In the genomic region with DNA sequence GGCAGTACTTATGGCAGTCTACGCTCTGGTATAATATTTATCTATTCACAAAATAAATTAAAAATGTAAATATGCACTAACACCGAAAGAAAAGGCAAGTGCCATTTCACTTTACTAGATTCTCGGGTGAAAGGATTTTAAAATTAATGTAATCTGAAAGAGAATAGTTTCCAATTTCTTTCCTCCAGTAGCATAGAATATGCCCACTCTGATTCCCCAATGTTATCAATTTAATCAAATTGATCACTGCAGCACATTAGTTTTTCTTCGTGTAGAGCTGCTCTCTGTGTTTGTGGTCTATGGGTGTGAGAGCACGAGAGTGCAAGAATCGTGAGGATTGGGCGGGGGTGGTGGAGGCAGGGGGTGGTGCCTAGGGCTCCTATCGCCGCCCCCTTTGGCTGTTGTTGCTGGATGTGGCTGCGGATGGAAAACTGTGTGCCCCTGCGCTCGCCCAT, we compare ENCODE assay signal across 5 fruit fly cellular contexts.
TF ChIP-seq lines count a peak whose summit lies in the region.

No protein-coding gene starts in this region.

TF ChIP-seq in whole organism, adult, 20 proteins besides CTCF, POLR2A, EP300 and RAD21 (continued from another document):
- TF ChIP-seq Crg-1 (GFP tag; optimal IDR thresholded peaks at IDR 0.05; lab: Kevin White, UChicago) (peak; percentile 91), kay (GFP tag; lab: Kevin White, UChicago; ENCODE audit: borderline replicate concordance) (peak; percentile 97), CG7045 (GFP tag; optimal IDR thresholded peaks at IDR 0.05; lab: Kevin White, UChicago) (peak; percentile 96)

TF ChIP-seq in whole organism, embryonic, 481 proteins besides CTCF, POLR2A, EP300 and RAD21 (continued from another document and continues in another):
- TF ChIP-seq Chrac-16 (GFP tag; optimal IDR thresholded peaks at IDR 0.05; lab: Kevin White, UChicago) (peak; percentile 78), CG6813 (GFP tag; optimal IDR thresholded peaks at IDR 0.05; lab: Kevin White, UChicago) (peak; percentile 67), vfl (GFP tag; optimal IDR thresholded peaks at IDR 0.05; lab: Kevin White, UChicago) (no peak), br (optimal IDR thresholded peaks at IDR 0.05; lab: Kevin White, UChicago) (no peak), CG13775 (GFP tag; optimal IDR thresholded peaks at IDR 0.05; lab: Kevin White, UChicago) (peak; percentile 81), Antp (GFP tag; optimal IDR thresholded peaks at IDR 0.05; lab: Kevin White, UChicago) (peak; percentile 54), twi (tag; optimal IDR thresholded peaks at IDR 0.05; lab: Kevin White, UChicago) (peak; percentile 79), ranshi (GFP tag; IDR thresholded peaks at IDR 0.05; lab: Robert Waterston, UW) (peak; percentile 63; the same call in 1 of the 2 replicates), CG42726 (GFP tag; IDR thresholded peaks at IDR 0.05; lab: Robert Waterston, UW; ENCODE audit: partially characterized antibody) (no peak), Dref (GFP tag; IDR thresholded peaks at IDR 0.05; lab: Robert Waterston, UW) (no peak), Neu2 (GFP tag; optimal IDR thresholded peaks at IDR 0.05; lab: Kevin White, UChicago; ENCODE audit: borderline replicate concordance) (no peak), gcm2 (GFP tag; optimal IDR thresholded peaks at IDR 0.05; lab: Kevin White, UChicago) (peak; percentile 2), CG18599 (GFP tag; optimal IDR thresholded peaks at IDR 0.05; lab: Kevin White, UChicago) (peak; percentile 65), CG18619 (GFP tag; optimal IDR thresholded peaks at IDR 0.05; lab: Kevin White, UChicago) (peak; percentile 74), fru (optimal IDR thresholded peaks at IDR 0.05; lab: Kevin White, UChicago) (no peak), pfk (GFP tag; optimal IDR thresholded peaks at IDR 0.05; lab: Kevin White, UChicago) (no peak), CG10274 (GFP tag; optimal IDR thresholded peaks at IDR 0.05; lab: Kevin White, UChicago) (peak; percentile 46), CG4820 (GFP tag; optimal IDR thresholded peaks at IDR 0.05; lab: Kevin White, UChicago) (peak; percentile 86), caup (GFP tag; optimal IDR thresholded peaks at IDR 0.05; lab: Kevin White, UChicago; ENCODE audit: severe bottlenecking) (peak; percentile 57), sc (optimal IDR thresholded peaks at IDR 0.05; lab: Kevin White, UChicago) (no peak), sc (GFP tag; optimal IDR thresholded peaks at IDR 0.05; lab: Kevin White, UChicago) (peak; percentile 96), CG13894 (tag; optimal IDR thresholded peaks at IDR 0.05; lab: Kevin White, UChicago) (no peak), Xrp1 (GFP tag; IDR thresholded peaks at IDR 0.05; lab: Robert Waterston, UW) (peak; percentile 87), GATAe (GFP tag; conservative IDR thresholded peaks at IDR 0.05; lab: Robert Waterston, UW) (no peak), CG11560 (tag; IDR thresholded peaks at IDR 0.05; lab: Robert Waterston, UW) (no peak), CG3838 (GFP tag; optimal IDR thresholded peaks at IDR 0.05; lab: Kevin White, UChicago) (peak; percentile 14), Tbp (GFP tag; optimal IDR thresholded peaks at IDR 0.05; lab: Kevin White, UChicago) (no peak), Dad (GFP tag; optimal IDR thresholded peaks at IDR 0.05; lab: Kevin White, UChicago) (peak; percentile 59), ac (GFP tag; optimal IDR thresholded peaks at IDR 0.05; lab: Kevin White, UChicago) (peak; percentile 65), Bgb (GFP tag; IDR thresholded peaks at IDR 0.05; lab: Robert Waterston, UW; ENCODE audit: partially characterized antibody) (no peak)

TF ChIP-seq in whole organism, prepupa, 60 proteins besides CTCF, POLR2A, EP300 and RAD21 (continued from another document and continues in another):
- peak; percentile 83 for TF ChIP-seq Met (GFP tag; optimal IDR thresholded peaks at IDR 0.05; lab: Kevin White, UChicago)
- peak; percentile 93 for TF ChIP-seq Sox14 (GFP tag; optimal IDR thresholded peaks at IDR 0.05; lab: Kevin White, UChicago)
- peak; percentile 96 for TF ChIP-seq Hr4 (GFP tag; optimal IDR thresholded peaks at IDR 0.05; lab: Kevin White, UChicago)
- peak; percentile 89 for TF ChIP-seq Eip75B (GFP tag; optimal IDR thresholded peaks at IDR 0.05; lab: Kevin White, UChicago)
- TF ChIP-seq CG15336 (GFP tag; IDR thresholded peaks at IDR 0.05; lab: Robert Waterston, UW) = peak; percentile 93
- no peak for TF ChIP-seq Hr38 (GFP tag; optimal IDR thresholded peaks at IDR 0.05; lab: Kevin White, UChicago)
- TF ChIP-seq CG3919 (GFP tag; optimal IDR thresholded peaks at IDR 0.05; lab: Kevin White, UChicago) = peak; percentile 92
- peak; percentile 82 for TF ChIP-seq CG6792 (GFP tag; optimal IDR thresholded peaks at IDR 0.05; lab: Kevin White, UChicago)
- peak; percentile 67 for TF ChIP-seq CG1621 (tag; optimal IDR thresholded peaks at IDR 0.05; lab: Kevin White, UChicago)
- TF ChIP-seq CG8119 (GFP tag; IDR thresholded peaks at IDR 0.05; lab: Robert Waterston, UW) = peak; percentile 93
- TF ChIP-seq CG11762 (GFP tag; optimal IDR thresholded peaks at IDR 0.05; lab: Kevin White, UChicago; ENCODE audit: insufficient read depth) = peak; percentile 79
- peak; percentile 90 for TF ChIP-seq fkh (GFP tag; optimal IDR thresholded peaks at IDR 0.05; lab: Kevin White, UChicago)
- peak; percentile 99 for TF ChIP-seq CG32006 (GFP tag; optimal IDR thresholded peaks at IDR 0.05; lab: Kevin White, UChicago)
- peak; percentile 72 for TF ChIP-seq Sox102F (GFP tag; optimal IDR thresholded peaks at IDR 0.05; lab: Kevin White, UChicago)
- TF ChIP-seq CG6808 (GFP tag; optimal IDR thresholded peaks at IDR 0.05; lab: Kevin White, UChicago) = peak; percentile 87
- TF ChIP-seq fd85E (GFP tag; optimal IDR thresholded peaks at IDR 0.05; lab: Kevin White, UChicago) = peak; percentile 48
- TF ChIP-seq CG6276 (GFP tag; optimal IDR thresholded peaks at IDR 0.05; lab: Kevin White, UChicago) = peak; percentile 97
- TF ChIP-seq Sox15 (GFP tag; optimal IDR thresholded peaks at IDR 0.05; lab: Kevin White, UChicago) = peak; percentile 79
- peak; percentile 85 for TF ChIP-seq CG3032 (tag; optimal IDR thresholded peaks at IDR 0.05; lab: Kevin White, UChicago)
- TF ChIP-seq CG31627 (GFP tag; optimal IDR thresholded peaks at IDR 0.05; lab: Kevin White, UChicago) = peak; percentile 83
- TF ChIP-seq spab (GFP tag; optimal IDR thresholded peaks at IDR 0.05; lab: Kevin White, UChicago) = peak; percentile 89
- TF ChIP-seq eg (GFP tag; IDR thresholded peaks at IDR 0.05; lab: Robert Waterston, UW) = peak; percentile 91
- peak; percentile 91 for TF ChIP-seq net (GFP tag; optimal IDR thresholded peaks at IDR 0.05; lab: Kevin White, UChicago)
- peak; percentile 89 for TF ChIP-seq pdm3 (GFP tag; optimal IDR thresholded peaks at IDR 0.05; lab: Kevin White, UChicago)
- TF ChIP-seq achi (GFP tag; optimal IDR thresholded peaks at IDR 0.05; lab: Kevin White, UChicago) = peak; percentile 90
- peak; percentile 86 for TF ChIP-seq esn (GFP tag; optimal IDR thresholded peaks at IDR 0.05; lab: Kevin White, UChicago)
- TF ChIP-seq CG8632 (GFP tag; optimal IDR thresholded peaks at IDR 0.05; lab: Kevin White, UChicago) = peak; percentile 79
- peak; percentile 83 for TF ChIP-seq CG34406 (GFP tag; optimal IDR thresholded peaks at IDR 0.05; lab: Kevin White, UChicago)
- TF ChIP-seq CG7368 (GFP tag; optimal IDR thresholded peaks at IDR 0.05; lab: Kevin White, UChicago) = peak; percentile 72
- peak; percentile 65 for TF ChIP-seq CG9139 (GFP tag; optimal IDR thresholded peaks at IDR 0.05; lab: Kevin White, UChicago)
- peak; percentile 96 for TF ChIP-seq CG4318 (GFP tag; optimal IDR thresholded peaks at IDR 0.05; lab: Kevin White, UChicago)

TF ChIP-seq in whole organism, pupa, 21 proteins besides CTCF, POLR2A, EP300 and RAD21 (continued from another document):
- peak; percentile 70; the same call in 1 of the 2 replicates for TF ChIP-seq CG12605 (GFP tag; IDR thresholded peaks at IDR 0.05; lab: Robert Waterston, UW)
- TF ChIP-seq Pif1A (GFP tag; optimal IDR thresholded peaks at IDR 0.05; lab: Kevin White, UChicago) = peak; percentile 91
- peak; percentile 93 for TF ChIP-seq CG4496 (GFP tag; IDR thresholded peaks at IDR 0.05; lab: Robert Waterston, UW)

TF ChIP-seq in whole organism, wandering third instar larva, 38 proteins besides CTCF, POLR2A, EP300 and RAD21 (continued from another document):
- no peak for TF ChIP-seq pan (optimal IDR thresholded peaks at IDR 0.05; lab: Kevin White, UChicago)
- TF ChIP-seq rgr (GFP tag; optimal IDR thresholded peaks at IDR 0.05; lab: Kevin White, UChicago) = peak; percentile 78
- TF ChIP-seq woc (GFP tag; optimal IDR thresholded peaks at IDR 0.05; lab: Kevin White, UChicago) = peak; percentile 24
- peak; percentile 74 for TF ChIP-seq HLH106 (tag; optimal IDR thresholded peaks at IDR 0.05; lab: Kevin White, UChicago)
- peak in 1 of 2 experiments; percentile 82 for TF ChIP-seq foxo (GFP tag; optimal IDR thresholded peaks at IDR 0.05; lab: Kevin White, UChicago)
- TF ChIP-seq CrebA (GFP tag; optimal IDR thresholded peaks at IDR 0.05; lab: Kevin White, UChicago; ENCODE audit: borderline replicate concordance) = peak; percentile 7
- no peak for TF ChIP-seq Vsx2 (GFP tag; optimal IDR thresholded peaks at IDR 0.05; lab: Kevin White, UChicago; ENCODE audit: partially characterized antibody)
- peak; percentile 65 for TF ChIP-seq Hnf4 (GFP tag; optimal IDR thresholded peaks at IDR 0.05; lab: Kevin White, UChicago)
- TF ChIP-seq tai (GFP tag; optimal IDR thresholded peaks at IDR 0.05; lab: Kevin White, UChicago) = peak; percentile 51
- TF ChIP-seq CG32264 (GFP tag; optimal IDR thresholded peaks at IDR 0.05; lab: Kevin White, UChicago) = peak; percentile 72
- no peak for TF ChIP-seq GATAd (GFP tag; optimal IDR thresholded peaks at IDR 0.05; lab: Kevin White, UChicago)
- peak; percentile 78 for TF ChIP-seq Sp1 (GFP tag; optimal IDR thresholded peaks at IDR 0.05; lab: Kevin White, UChicago)
- TF ChIP-seq CG9705 (GFP tag; optimal IDR thresholded peaks at IDR 0.05; lab: Kevin White, UChicago) = peak; percentile 25
- no peak for TF ChIP-seq dsf (GFP tag; optimal IDR thresholded peaks at IDR 0.05; lab: Kevin White, UChicago; ENCODE audit: borderline replicate concordance)
- TF ChIP-seq h (GFP tag; optimal IDR thresholded peaks at IDR 0.05; lab: Kevin White, UChicago) = peak; percentile 85
- no peak for TF ChIP-seq Dfd (GFP tag; optimal IDR thresholded peaks at IDR 0.05; lab: Kevin White, UChicago)
- TF ChIP-seq Mio (GFP tag; optimal IDR thresholded peaks at IDR 0.05; lab: Kevin White, UChicago) = no peak
